Worm (Caenorhabditis elegans): ENCODE measurements around the gene T25B2.1.

T25B2.1 gene

DNA sequence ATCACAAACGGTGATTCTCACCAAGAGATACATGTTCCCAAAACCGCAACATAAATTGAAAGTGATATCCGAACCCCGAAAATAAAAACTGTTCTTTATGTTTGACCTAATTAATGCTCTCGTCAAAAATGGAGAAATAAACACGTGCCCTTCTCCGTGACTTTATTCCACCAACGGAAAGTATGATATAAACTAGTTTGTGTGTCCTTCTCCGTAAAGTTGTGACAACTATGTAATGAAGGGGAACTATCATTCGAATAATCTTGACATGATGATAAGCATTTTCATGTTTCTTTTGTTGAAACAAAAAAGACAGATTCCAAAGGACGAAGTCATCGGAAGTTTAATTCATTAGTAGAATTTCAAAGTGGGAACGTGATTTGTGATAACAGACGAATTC is 27.8 kb downstream of the T25B2.1 start:
- no peak for TF ChIP-seq hmg-20 (GFP tag; IDR thresholded peaks at IDR 0.05)
- TF ChIP-seq fkh-3 (tag; optimal IDR thresholded peaks at IDR 0.05) = no peak
- no peak for TF ChIP-seq ztf-6 (GFP tag; IDR thresholded peaks at IDR 0.05)
- no peak for TF ChIP-seq hlh-26 (GFP tag; conservative IDR thresholded peaks at IDR 0.05)
- no peak for TF ChIP-seq nhr-90 (tag; optimal IDR thresholded peaks at IDR 0.05)
- TF ChIP-seq lsy-27 (tag; optimal IDR thresholded peaks at IDR 0.05; ENCODE audit: borderline replicate concordance, insufficient read depth) = no peak
- TF ChIP-seq lin-26 (GFP tag; IDR thresholded peaks at IDR 0.05) = 0 out of 2 replicates have a peak, but pooled peaks have one; percentile 45
- TF ChIP-seq madf-6 (GFP tag; IDR thresholded peaks at IDR 0.05) = no peak
- no peak for TF ChIP-seq pbrm-1 (GFP tag; IDR thresholded peaks at IDR 0.05)
- peak; percentile 29 for TF ChIP-seq chd-7 (tag; optimal IDR thresholded peaks at IDR 0.05)
- peak; percentile 3 for TF ChIP-seq ztf-26 (tag; optimal IDR thresholded peaks at IDR 0.05)
- TF ChIP-seq hsf-1 (GFP tag; IDR thresholded peaks at IDR 0.05) = no peak
- TF ChIP-seq F23B12.7 (tag; optimal IDR thresholded peaks at IDR 0.05; ENCODE audit: insufficient read depth) = no peak
- TF ChIP-seq C06A6.2 (GFP tag; conservative IDR thresholded peaks at IDR 0.05) = 0 out of 2 replicates have a peak, but pooled peaks have one; percentile 18

ce11 chrX:6202809-6203208 is 29.1 kb downstream of the T25B2.1 start:
- TF ChIP-seq attf-6 (GFP tag; IDR thresholded peaks at IDR 0.05) = no peak
- TF ChIP-seq F22D6.2 (tag; optimal IDR thresholded peaks at IDR 0.05) = no peak
- no peak for TF ChIP-seq Y67H2A.10 (GFP tag; conservative IDR thresholded peaks at IDR 0.05)
- no peak for TF ChIP-seq ceh-27 (GFP tag; optimal IDR thresholded peaks at IDR 0.05)
- TF ChIP-seq pbrm-1 (GFP tag; IDR thresholded peaks at IDR 0.05) = no peak
- no peak for TF ChIP-seq ceh-79 (tag; optimal IDR thresholded peaks at IDR 0.05)
- no peak for TF ChIP-seq bed-2 (GFP tag; IDR thresholded peaks at IDR 0.05)
- no peak for TF ChIP-seq ztf-28 (GFP tag; IDR thresholded peaks at IDR 0.05)
- no peak for TF ChIP-seq ceh-40 (GFP tag; IDR thresholded peaks at IDR 0.05)

- TF ChIP-seq ztf-6 (GFP tag; IDR thresholded peaks at IDR 0.05) (no peak), mxl-1 (tag; optimal IDR thresholded peaks at IDR 0.05) (no peak), nhr-179 (tag; optimal IDR thresholded peaks at IDR 0.05) (no peak), repo-1 (tag; optimal IDR thresholded peaks at IDR 0.05) (no peak), Y95B8A.8 (GFP tag; IDR thresholded peaks at IDR 0.05) (no peak), nhr-80 (tag; optimal IDR thresholded peaks at IDR 0.05) (peak; percentile 23), aptf-2 (GFP tag; conservative IDR thresholded peaks at IDR 0.05) (no peak)
Measured at ce11 chrX:6203315-6203714, 29.6 kb downstream of the T25B2.1 start.

- TF ChIP-seq ztf-26 (tag; optimal IDR thresholded peaks at IDR 0.05) = peak; percentile 55
- no peak for TF ChIP-seq cebp-1 (GFP tag; IDR thresholded peaks at IDR 0.05)
- TF ChIP-seq cebp-1 (tag; optimal IDR thresholded peaks at IDR 0.05) = peak; percentile 11
- no peak for TF ChIP-seq hsf-1 (GFP tag; IDR thresholded peaks at IDR 0.05)
- TF ChIP-seq lin-40 (tag; optimal IDR thresholded peaks at IDR 0.05) = peak; percentile 56
- TF ChIP-seq nhr-80 (tag; optimal IDR thresholded peaks at IDR 0.05) = peak; percentile 52
Measured at ce11 chrX:6204696-6205232, 31.0 kb downstream of the T25B2.1 start, which contains the start of gene bca-1. Gene bca-1, minus strand, starts transcription at chrX:6204746.

ce11 chrX:6205325-6205724 is 31.6 kb downstream of the T25B2.1 start:
- TF ChIP-seq F57C9.4 (tag; optimal IDR thresholded peaks at IDR 0.05) = no peak
- no peak for TF ChIP-seq nfyb-1 (GFP tag; IDR thresholded peaks at IDR 0.05)
- TF ChIP-seq mes-4 (tag; optimal IDR thresholded peaks at IDR 0.05) = no peak
- no peak for TF ChIP-seq egl-18 (GFP tag; IDR thresholded peaks at IDR 0.05)
- no peak for TF ChIP-seq ceh-91 (GFP tag; IDR thresholded peaks at IDR 0.05)
- TF ChIP-seq mcd-1 (GFP tag; IDR thresholded peaks at IDR 0.05) = no peak
- no peak for TF ChIP-seq C06A6.2 (GFP tag; conservative IDR thresholded peaks at IDR 0.05)
- no peak for TF ChIP-seq madf-3 (GFP tag; IDR thresholded peaks at IDR 0.05)
